Worm (Caenorhabditis elegans): ENCODE data around the gene lido-16.

DNA sequence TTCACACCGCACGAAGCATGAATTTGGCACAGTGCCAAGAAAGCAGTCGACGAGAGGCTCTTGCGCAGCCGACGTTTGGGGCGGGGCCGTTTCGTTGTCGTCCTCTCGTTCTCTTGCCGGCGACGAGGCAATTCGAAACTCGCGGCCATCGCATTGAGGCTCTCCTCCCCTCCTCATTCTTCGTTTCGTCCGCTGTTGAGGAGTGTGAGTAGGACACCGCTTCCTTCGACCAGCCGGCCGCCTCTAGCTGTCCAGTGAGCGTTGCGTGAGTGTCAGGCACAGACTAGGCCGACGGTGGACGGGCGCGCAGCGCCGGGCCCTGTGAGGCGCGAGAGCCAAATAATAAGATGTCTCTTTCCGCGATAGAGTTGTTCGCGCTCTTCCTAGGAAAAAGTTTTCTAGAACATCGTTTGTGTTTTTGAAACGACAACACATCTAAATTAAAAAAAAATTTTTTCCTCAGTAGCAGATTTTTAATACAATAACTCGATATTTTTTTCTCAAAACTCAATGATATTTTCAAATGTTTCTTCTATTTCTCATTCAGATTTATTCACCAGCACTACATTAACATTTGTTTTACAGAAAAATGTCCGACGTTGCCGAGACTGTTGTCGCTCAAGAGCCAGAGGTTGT is 7.2 kb upstream of the lido-16 start, which contains the start of the genes T28D9.11 and T28D9.1:
- TF ChIP-seq skn-1 (tag; optimal IDR thresholded peaks at IDR 0.05) (no peak), nhr-28 (tag; optimal IDR thresholded peaks at IDR 0.05) (no peak), ceh-82 (tag; optimal IDR thresholded peaks at IDR 0.05) (peak in 2 of 3 experiments; percentile 56 to 81), elt-3 (tag; optimal IDR thresholded peaks at IDR 0.05) (no peak), zag-1 (tag; optimal IDR thresholded peaks at IDR 0.05) (no peak), fkh-8 (tag; optimal IDR thresholded peaks at IDR 0.05) (peak; percentile 87), lin-39 (tag; optimal IDR thresholded peaks at IDR 0.05) (no peak), ceh-90 (tag; optimal IDR thresholded peaks at IDR 0.05) (no peak), egl-13 (tag; optimal IDR thresholded peaks at IDR 0.05) (peak; percentile 26), ceh-8 (GFP tag; optimal IDR thresholded peaks at IDR 0.05) (no peak), lin-35 (GFP tag; optimal IDR thresholded peaks at IDR 0.05) (peak in 1 of 2 experiments; percentile 56), mdl-1 (tag; optimal IDR thresholded peaks at IDR 0.05) (no peak), ama-1 (optimal IDR thresholded peaks at IDR 0.05) (peak; percentile 59)
